Fruit fly (Drosophila melanogaster): ENCODE results near the gene Trc8.

Trc8 gene

DNA sequence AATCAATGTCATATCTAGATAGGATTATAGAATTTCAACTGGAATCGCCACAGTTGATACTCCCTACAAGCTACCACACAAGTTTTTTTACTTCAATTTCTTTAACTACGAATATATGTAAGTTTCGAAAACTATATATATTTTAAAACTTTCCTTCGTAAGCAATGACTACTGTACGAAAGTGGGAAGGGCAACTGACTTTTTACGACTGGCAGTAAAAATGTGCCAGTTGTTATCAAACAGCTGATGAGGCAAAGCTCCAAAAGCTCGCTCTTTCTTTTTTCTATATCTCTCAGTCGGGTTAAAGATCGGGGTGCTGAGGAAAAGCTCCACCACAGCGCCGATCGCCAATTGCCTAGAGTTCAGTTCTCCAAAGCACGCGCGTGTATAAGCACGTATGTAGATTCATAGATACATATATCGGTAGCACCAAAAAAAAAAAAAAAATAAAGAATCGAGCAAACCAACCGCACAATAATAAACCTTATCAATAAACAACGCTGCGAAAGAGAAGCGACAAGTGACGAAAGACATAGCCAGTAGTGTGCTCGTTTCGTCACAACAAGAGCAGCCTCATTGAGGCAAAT, 24.6 kb downstream of the Trc8 start (continued):
- TF ChIP-seq tx (GFP tag; optimal IDR thresholded peaks at IDR 0.05): no peak
- no peak for TF ChIP-seq Scr (GFP tag; IDR thresholded peaks at IDR 0.05; ENCODE audit: partially characterized antibody)
- TF ChIP-seq Meics (GFP tag; optimal IDR thresholded peaks at IDR 0.05): peak; percentile 100
- peak; percentile 55; the same call in 2 of the 3 replicates for TF ChIP-seq CG11456 (GFP tag; IDR thresholded peaks at IDR 0.05)
- 0 out of 2 replicates have a peak, but pooled peaks have one; percentile 6 for TF ChIP-seq CG32772 (GFP tag; IDR thresholded peaks at IDR 0.05)
- peak; percentile 40 for TF ChIP-seq CG15601 (tag; optimal IDR thresholded peaks at IDR 0.05)
- TF ChIP-seq Fer3 (tag; optimal IDR thresholded peaks at IDR 0.05): peak; percentile 74
- TF ChIP-seq CG18599 (GFP tag; optimal IDR thresholded peaks at IDR 0.05): peak; percentile 68
- TF ChIP-seq Asciz (GFP tag; optimal IDR thresholded peaks at IDR 0.05): peak; percentile 69
- TF ChIP-seq Ada2b (GFP tag; IDR thresholded peaks at IDR 0.05): peak; percentile 79
- peak; percentile 26 for TF ChIP-seq MTF-1 (GFP tag; optimal IDR thresholded peaks at IDR 0.05; ENCODE audit: borderline replicate concordance)
- TF ChIP-seq schlank (tag; optimal IDR thresholded peaks at IDR 0.05): no peak
- no peak for TF ChIP-seq lbe (GFP tag; optimal IDR thresholded peaks at IDR 0.05)
- peak; percentile 60 for TF ChIP-seq nau (GFP tag; optimal IDR thresholded peaks at IDR 0.05)
- TF ChIP-seq Med (GFP tag): peak; percentile 93
- TF ChIP-seq fd96Cb (tag; optimal IDR thresholded peaks at IDR 0.05): peak; percentile 60
- TF ChIP-seq Atf6 (GFP tag; IDR thresholded peaks at IDR 0.05): peak; percentile 71
- TF ChIP-seq Sox100B (GFP tag; optimal IDR thresholded peaks at IDR 0.05): peak; percentile 61
- TF ChIP-seq CG1832 (GFP tag; optimal IDR thresholded peaks at IDR 0.05): no peak
- TF ChIP-seq trem (tag; optimal IDR thresholded peaks at IDR 0.05): peak; percentile 2
- TF ChIP-seq Fer2 (tag; optimal IDR thresholded peaks at IDR 0.05): peak; percentile 9
- no peak for TF ChIP-seq dati (GFP tag; IDR thresholded peaks at IDR 0.05)
- peak; percentile 62 for TF ChIP-seq CG3838 (GFP tag; optimal IDR thresholded peaks at IDR 0.05)
- TF ChIP-seq klu (GFP tag; IDR thresholded peaks at IDR 0.05): peak; percentile 45
- TF ChIP-seq pnt (GFP tag; optimal IDR thresholded peaks at IDR 0.05): peak; percentile 7
- TF ChIP-seq Hmr (GFP tag; optimal IDR thresholded peaks at IDR 0.05): peak; percentile 64
- TF ChIP-seq CG10147 (GFP tag; optimal IDR thresholded peaks at IDR 0.05): peak; percentile 61
- peak; percentile 56 for TF ChIP-seq ttk (GFP tag; IDR thresholded peaks at IDR 0.05)
- TF ChIP-seq CG8290 (GFP tag; optimal IDR thresholded peaks at IDR 0.05): no peak
- TF ChIP-seq CG8290 (tag; optimal IDR thresholded peaks at IDR 0.05): peak in 1 of 2 experiments; percentile 50
- 0 out of 3 replicates have a peak, but pooled peaks have one; percentile 6 for TF ChIP-seq Optix (GFP tag; IDR thresholded peaks at IDR 0.05)
- TF ChIP-seq salm (tag; optimal IDR thresholded peaks at IDR 0.05): peak; percentile 38
- peak; percentile 71 for TF ChIP-seq CG17328 (GFP tag; IDR thresholded peaks at IDR 0.05)
- TF ChIP-seq gt (GFP tag; IDR thresholded peaks at IDR 0.05): no peak
- peak; percentile 64; the same call in 2 of the 3 replicates for TF ChIP-seq CG11695 (GFP tag; IDR thresholded peaks at IDR 0.05)
- TF ChIP-seq trh (GFP tag; optimal IDR thresholded peaks at IDR 0.05): no peak
- TF ChIP-seq CG10267 (tag; optimal IDR thresholded peaks at IDR 0.05): peak; percentile 30
- TF ChIP-seq so (GFP tag; IDR thresholded peaks at IDR 0.05): peak; percentile 55; the same call in 1 of the 3 replicates
- no peak for TF ChIP-seq CG3726 (GFP tag; IDR thresholded peaks at IDR 0.05)
- TF ChIP-seq CG12155 (GFP tag; optimal IDR thresholded peaks at IDR 0.05): no peak
- TF ChIP-seq vvl (GFP tag; IDR thresholded peaks at IDR 0.05): peak; percentile 82
- TF ChIP-seq D19A (tag; optimal IDR thresholded peaks at IDR 0.05): peak; percentile 63
- TF ChIP-seq stc (GFP tag; IDR thresholded peaks at IDR 0.05): peak; percentile 72
- TF ChIP-seq CG13296 (GFP tag; optimal IDR thresholded peaks at IDR 0.05): peak; percentile 70
- peak; percentile 19 for TF ChIP-seq mirr (GFP tag; optimal IDR thresholded peaks at IDR 0.05)
- peak; percentile 69 for TF ChIP-seq CoRest (tag; optimal IDR thresholded peaks at IDR 0.05)
- no peak for TF ChIP-seq eve (GFP tag; optimal IDR thresholded peaks at IDR 0.05)
- TF ChIP-seq Sox102F (GFP tag; optimal IDR thresholded peaks at IDR 0.05): peak; percentile 83
- peak; percentile 24; the same call in 1 of the 2 replicates for TF ChIP-seq tna (GFP tag; IDR thresholded peaks at IDR 0.05; ENCODE audit: partially characterized antibody)
- TF ChIP-seq tgo (GFP tag; IDR thresholded peaks at IDR 0.05): peak; percentile 62; the same call in 2 of the 3 replicates
